In genomic region chrX:2270557-2270930, dm6 we compare ENCODE assay signal across 4 fruit fly cellular contexts.
TF ChIP-seq lines count a peak whose summit lies in the region.

Gene CG2924 (minus strand): TSS chrX:2270761.

TF ChIP-seq in whole organism, adult, 20 proteins besides CTCF, POLR2A, EP300 and RAD21 (continued from another document):
- TF ChIP-seq CG33017 (tag; optimal IDR thresholded peaks at IDR 0.05; lab: Kevin White, UChicago) (no peak), CG7045 (GFP tag; optimal IDR thresholded peaks at IDR 0.05; lab: Kevin White, UChicago) (no peak)

TF ChIP-seq in whole organism, embryonic, 481 proteins besides CTCF, POLR2A, EP300 and RAD21 (continued from another document and continues in another):
- TF ChIP-seq Bdp1 (GFP tag; optimal IDR thresholded peaks at IDR 0.05; lab: Kevin White, UChicago): peak; percentile 22
- peak; percentile 84 for TF ChIP-seq rib (GFP tag; IDR thresholded peaks at IDR 0.05; lab: Robert Waterston, UW)
- peak; percentile 18 for TF ChIP-seq CG10543 (GFP tag; optimal IDR thresholded peaks at IDR 0.05; lab: Kevin White, UChicago)
- peak; percentile 51 for TF ChIP-seq gsb-n (tag; optimal IDR thresholded peaks at IDR 0.05; lab: Kevin White, UChicago)
- TF ChIP-seq ind (GFP tag; optimal IDR thresholded peaks at IDR 0.05; lab: Kevin White, UChicago): peak; percentile 59
- peak; percentile 100 for TF ChIP-seq CG6791 (GFP tag; IDR thresholded peaks at IDR 0.05; lab: Robert Waterston, UW; ENCODE audit: partially characterized antibody)
- no peak for TF ChIP-seq CG4404 (GFP tag; IDR thresholded peaks at IDR 0.05; lab: Robert Waterston, UW)
- peak; percentile 98 for TF ChIP-seq nerfin-2 (GFP tag; IDR thresholded peaks at IDR 0.05; lab: Robert Waterston, UW; ENCODE audit: partially characterized antibody)
- no peak for TF ChIP-seq toy (GFP tag; IDR thresholded peaks at IDR 0.05; lab: Robert Waterston, UW)
- TF ChIP-seq CG2678 (tag; optimal IDR thresholded peaks at IDR 0.05; lab: Kevin White, UChicago): peak; percentile 19
- TF ChIP-seq pum (GFP tag; optimal IDR thresholded peaks at IDR 0.05; lab: Kevin White, UChicago): peak; percentile 52
- no peak for TF ChIP-seq dan (GFP tag; IDR thresholded peaks at IDR 0.05; lab: Robert Waterston, UW)
- peak; percentile 49 for TF ChIP-seq CG10366 (GFP tag; IDR thresholded peaks at IDR 0.05; lab: Robert Waterston, UW)
- TF ChIP-seq Ptx1 (GFP tag; IDR thresholded peaks at IDR 0.05; lab: Robert Waterston, UW): peak; percentile 63
- no peak for TF ChIP-seq CG10321 (GFP tag; IDR thresholded peaks at IDR 0.05; lab: Robert Waterston, UW)
- peak; percentile 72 for TF ChIP-seq zf30C (GFP tag; optimal IDR thresholded peaks at IDR 0.05; lab: Kevin White, UChicago)
- peak; percentile 22 for TF ChIP-seq CG18011 (GFP tag; optimal IDR thresholded peaks at IDR 0.05; lab: Kevin White, UChicago)
- TF ChIP-seq jumu (GFP tag; optimal IDR thresholded peaks at IDR 0.05; lab: Kevin White, UChicago): peak; percentile 65
- no peak for TF ChIP-seq lov (optimal IDR thresholded peaks at IDR 0.05; lab: Kevin White, UChicago)
- TF ChIP-seq lov (GFP tag; IDR thresholded peaks at IDR 0.05; lab: Robert Waterston, UW): 0 out of 3 replicates have a peak, but pooled peaks have one; percentile 19
- TF ChIP-seq Rfx (GFP tag; IDR thresholded peaks at IDR 0.05; lab: Robert Waterston, UW): peak; percentile 87
- TF ChIP-seq ttk (GFP tag; IDR thresholded peaks at IDR 0.05; lab: Robert Waterston, UW): peak; percentile 32; the same call in 1 of the 2 replicates
- TF ChIP-seq CG31388 (GFP tag; optimal IDR thresholded peaks at IDR 0.05; lab: Kevin White, UChicago): no peak
- peak; percentile 45 for TF ChIP-seq CG7928 (GFP tag; optimal IDR thresholded peaks at IDR 0.05; lab: Kevin White, UChicago)
- TF ChIP-seq Dip3 (GFP tag; optimal IDR thresholded peaks at IDR 0.05; lab: Kevin White, UChicago): peak; percentile 78
- TF ChIP-seq zfh2 (GFP tag; optimal IDR thresholded peaks at IDR 0.05; lab: Kevin White, UChicago): peak; percentile 81
- TF ChIP-seq Deaf1 (tag; optimal IDR thresholded peaks at IDR 0.05; lab: Kevin White, UChicago): peak; percentile 16
- TF ChIP-seq E2f1 (GFP tag; IDR thresholded peaks at IDR 0.05; lab: Robert Waterston, UW): no peak
- TF ChIP-seq CG1024 (GFP tag; IDR thresholded peaks at IDR 0.05; lab: Robert Waterston, UW): peak; percentile 50; the same call in 1 of the 2 replicates
- no peak for TF ChIP-seq CG4707 (GFP tag; optimal IDR thresholded peaks at IDR 0.05; lab: Kevin White, UChicago)
- peak; percentile 63 for TF ChIP-seq CG7786 (GFP tag; optimal IDR thresholded peaks at IDR 0.05; lab: Kevin White, UChicago)
- peak; percentile 59 for TF ChIP-seq eyg (GFP tag; optimal IDR thresholded peaks at IDR 0.05; lab: Kevin White, UChicago)
- TF ChIP-seq Chrac-16 (GFP tag; optimal IDR thresholded peaks at IDR 0.05; lab: Kevin White, UChicago): peak; percentile 52
- peak; percentile 33 for TF ChIP-seq Nf-YC (tag; optimal IDR thresholded peaks at IDR 0.05; lab: Kevin White, UChicago)
- TF ChIP-seq Sox100B (GFP tag; optimal IDR thresholded peaks at IDR 0.05; lab: Kevin White, UChicago): no peak
- peak; percentile 53 for TF ChIP-seq CG2712 (tag; optimal IDR thresholded peaks at IDR 0.05; lab: Kevin White, UChicago)
- peak; percentile 2 to 63 for TF ChIP-seq Hr51 (GFP tag; optimal IDR thresholded peaks at IDR 0.05; lab: Kevin White, UChicago)
- TF ChIP-seq nau (GFP tag; optimal IDR thresholded peaks at IDR 0.05; lab: Kevin White, UChicago): no peak
- TF ChIP-seq dpn (GFP tag; optimal IDR thresholded peaks at IDR 0.05; lab: Kevin White, UChicago): peak; percentile 66 to 81
- TF ChIP-seq repo (GFP tag; optimal IDR thresholded peaks at IDR 0.05; lab: Kevin White, UChicago): no peak
- no peak for TF ChIP-seq CG3281 (GFP tag; optimal IDR thresholded peaks at IDR 0.05; lab: Kevin White, UChicago)
- TF ChIP-seq yki (optimal IDR thresholded peaks at IDR 0.05; lab: Kevin White, UChicago): no peak
- TF ChIP-seq fd102C (GFP tag; optimal IDR thresholded peaks at IDR 0.05; lab: Kevin White, UChicago): no peak

TF ChIP-seq in whole organism, prepupa, 60 proteins besides CTCF, POLR2A, EP300 and RAD21 (continued from another document):
- TF ChIP-seq Ets21C (GFP tag; optimal IDR thresholded peaks at IDR 0.05; lab: Kevin White, UChicago) (peak; percentile 26), Met (GFP tag; optimal IDR thresholded peaks at IDR 0.05; lab: Kevin White, UChicago) (no peak)
TF ChIP-seq in whole organism, prepupa: peak in this region for 16.

TF ChIP-seq in whole organism, wandering third instar larva, 38 proteins besides CTCF, POLR2A, EP300 and RAD21 (continued from another document):
- TF ChIP-seq Sp1 (GFP tag; optimal IDR thresholded peaks at IDR 0.05; lab: Kevin White, UChicago): peak; percentile 28
- TF ChIP-seq CG9705 (GFP tag; optimal IDR thresholded peaks at IDR 0.05; lab: Kevin White, UChicago): peak; percentile 39
- peak; percentile 58 for TF ChIP-seq fru (GFP tag; optimal IDR thresholded peaks at IDR 0.05; lab: Kevin White, UChicago)
- TF ChIP-seq psq (GFP tag; optimal IDR thresholded peaks at IDR 0.05; lab: Kevin White, UChicago): peak; percentile 2
- no peak for TF ChIP-seq Dif (GFP tag; optimal IDR thresholded peaks at IDR 0.05; lab: Kevin White, UChicago; ENCODE audit: partially characterized antibody)
- no peak for TF ChIP-seq usp (GFP tag; optimal IDR thresholded peaks at IDR 0.05; lab: Kevin White, UChicago)
- TF ChIP-seq foxo (GFP tag; optimal IDR thresholded peaks at IDR 0.05; lab: Kevin White, UChicago): peak in 1 of 2 experiments; percentile 69
- TF ChIP-seq Hr83 (GFP tag; optimal IDR thresholded peaks at IDR 0.05; lab: Kevin White, UChicago; ENCODE audit: poor library complexity, severe bottlenecking): peak; percentile 95
- TF ChIP-seq jim (GFP tag; optimal IDR thresholded peaks at IDR 0.05; lab: Kevin White, UChicago): peak; percentile 85
- no peak for TF ChIP-seq CG32264 (GFP tag; optimal IDR thresholded peaks at IDR 0.05; lab: Kevin White, UChicago)
- TF ChIP-seq sage (GFP tag; optimal IDR thresholded peaks at IDR 0.05; lab: Kevin White, UChicago): no peak
- no peak for TF ChIP-seq Mio (GFP tag; optimal IDR thresholded peaks at IDR 0.05; lab: Kevin White, UChicago)
- no peak for TF ChIP-seq lola (GFP tag; optimal IDR thresholded peaks at IDR 0.05; lab: Kevin White, UChicago)
- no peak for TF ChIP-seq Myc (optimal IDR thresholded peaks at IDR 0.05; lab: Kevin White, UChicago)
- TF ChIP-seq rgr (GFP tag; optimal IDR thresholded peaks at IDR 0.05; lab: Kevin White, UChicago): peak; percentile 66
